Worm (Caenorhabditis elegans) whole organism, young adult: ENCODE measurements around the gene T05C1.1.

Experiments used
- B0035.1 ChIP-seq: sonication (generic microtip); optimal IDR thresholded peaks from 2 replicates; lab custom pipeline; 2016; ENCODE audit warnings: missing genetic modification characterization, mild to moderate bottlenecking, missing compliant biosample characterization, missing genotype, missing genetic modification reagents
- F39B2.1 ChIP-seq: fragments of 200-800 bp; sonication (Bioruptor generic); IDR thresholded peaks from 2 replicates; pipeline ENCODE4 v1.3.6; 2022; ENCODE audit warnings: missing genetic modification reagents, missing genetic modification characterization, missing compliant biosample characterization
- K12H6.12 ChIP-seq: fragments of 200-800 bp; sonication (Bioruptor generic); optimal IDR thresholded peaks from 2 replicates; lab custom pipeline; 2018; ENCODE audit warnings: mild to moderate bottlenecking, missing genetic modification characterization, missing compliant biosample characterization
- T26A5.8 ChIP-seq: sonication (generic microtip); optimal IDR thresholded peaks from 2 replicates; lab custom pipeline; 2016; ENCODE audit warnings: missing genetic modification characterization, missing compliant biosample characterization
- ceh-58 ChIP-seq: fragments of 200-800 bp; sonication (Bioruptor generic); IDR thresholded peaks from 2 replicates; pipeline ENCODE4 v1.3.6; 2022; ENCODE audit warnings: missing genetic modification characterization, missing compliant biosample characterization
- ceh-91 ChIP-seq: fragments of 200-800 bp; sonication (Bioruptor generic); IDR thresholded peaks from 2 replicates; pipeline ENCODE4 v1.3.6; 2022; ENCODE audit warnings: missing genetic modification reagents, missing genetic modification characterization, missing compliant biosample characterization
- egl-18 ChIP-seq: fragments of 200-800 bp; sonication (Bioruptor generic); IDR thresholded peaks from 2 replicates; pipeline ENCODE4 v1.3.6; 2022; ENCODE audit warnings: missing genetic modification reagents, missing genetic modification characterization, missing compliant biosample characterization
- hmg-1.2 ChIP-seq: fragments of 200-800 bp; sonication (Bioruptor generic); IDR thresholded peaks from 2 replicates; pipeline ENCODE4 v1.3.6; 2022; ENCODE audit warnings: missing genetic modification reagents, missing genetic modification characterization, missing compliant biosample characterization
- hsf-1 ChIP-seq: fragments of 200-800 bp; sonication (Bioruptor generic); IDR thresholded peaks from 2 replicates; pipeline ENCODE4 v1.3.6; 2022; ENCODE audit warnings: missing genetic modification reagents, missing genetic modification characterization, missing compliant biosample characterization
- mxl-1 ChIP-seq: sonication (generic microtip); optimal IDR thresholded peaks from 2 replicates; lab custom pipeline; 2016; ENCODE audit warnings: missing genetic modification characterization, missing compliant biosample characterization
- pha-4 ChIP-seq: fragments of 150-350 bp; sonication (generic microtip); optimal IDR thresholded peaks from 2 replicates; lab custom pipeline; 2014; ENCODE audit warnings: missing biosample characterization, missing genetic modification reagents, missing genetic modification characterization
- unc-62 ChIP-seq: fragments of 150-350 bp; optimal IDR thresholded peaks from 2 replicates; lab custom pipeline; 2014; ENCODE audit warnings: missing biosample characterization, missing genetic modification reagents, missing genetic modification characterization
- zim-3 ChIP-seq: sonication (generic microtip); optimal IDR thresholded peaks from 2 replicates; lab custom pipeline; 2017; ENCODE audit warnings: mild to moderate bottlenecking, missing genetic modification characterization, moderate library complexity, missing compliant biosample characterization
- ztf-6 ChIP-seq: fragments of 200-800 bp; sonication (Bioruptor generic); IDR thresholded peaks from 2 replicates; pipeline ENCODE4 v1.3.6; 2022; ENCODE audit warnings: missing genetic modification reagents, missing genetic modification characterization, missing compliant biosample characterization

DNA sequence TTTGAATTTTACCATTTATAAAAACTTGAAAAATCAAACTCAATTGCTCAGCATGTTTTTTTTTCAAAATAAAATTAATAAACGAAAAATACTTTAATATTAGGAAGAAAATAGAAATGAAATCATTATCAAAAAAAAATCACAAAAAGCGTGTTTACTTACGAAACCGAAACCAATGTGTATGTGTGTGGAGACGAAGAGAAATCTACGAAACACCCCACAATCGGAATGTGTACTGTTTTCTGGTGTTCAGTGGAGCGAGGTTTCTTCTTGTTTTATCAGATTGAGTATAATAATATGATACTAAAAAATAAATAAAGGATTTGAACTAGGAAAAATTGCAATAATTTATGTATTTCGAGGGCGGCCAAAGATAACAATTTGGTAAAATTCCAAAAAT, 29.3 kb downstream of the T05C1.1 start:
- TF ChIP-seq ztf-6 (GFP tag; lab: Robert Waterston, UW) (no peak), zim-3 (tag; lab: Kevin White, UChicago) (no peak), K12H6.12 (no peak), ceh-91 (no peak), ceh-58 (GFP tag; lab: Robert Waterston, UW) (no peak), hsf-1 (GFP tag; lab: Robert Waterston, UW) (no peak), B0035.1 (tag; lab: Kevin White, UChicago) (no peak), mxl-1 (tag; lab: Kevin White, UChicago) (no peak), egl-18 (GFP tag; lab: Robert Waterston, UW) (no peak), pha-4 (tag; lab: Kevin White, UChicago) (no peak), unc-62 (GFP tag; lab: Kevin White, UChicago) (no peak), F39B2.1 (no peak), T26A5.8 (no peak), hmg-1.2 (GFP tag; lab: Robert Waterston, UW) (no peak)
